Worm (Caenorhabditis elegans): ENCODE results near the gene C55A1.6.
A peak's percentile ranks its signal among the peaks of the same experiment; 100 is the strongest.
"Not testable (repeated sequence)": the region's sequence is repeated elsewhere in the genome, so short reads cannot be mapped to it uniquely, and the experiment has no call there.

C55A1.6 gene

DNA sequence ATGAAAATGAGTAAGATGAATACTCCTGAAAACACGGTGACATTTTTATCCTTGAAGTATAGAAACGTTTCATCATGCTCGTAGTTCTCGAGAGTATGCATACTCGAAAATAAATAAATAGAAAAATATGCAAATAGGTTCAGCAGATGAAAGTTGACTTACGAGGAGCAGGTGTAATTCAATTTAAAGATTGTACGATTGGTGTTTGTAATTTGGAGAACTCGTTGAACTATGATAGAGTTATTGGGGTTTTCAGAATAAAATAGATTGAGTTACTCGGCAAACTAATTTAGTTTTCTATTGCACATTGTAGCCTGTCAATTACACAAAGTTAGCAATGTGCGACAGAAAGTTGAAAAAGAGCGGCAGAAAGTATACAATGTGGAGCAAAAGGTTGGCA is 9.0 kb upstream of the C55A1.6 start, which contains the start of gene srz-44:
TSS of gene srz-44 (minus strand) at position 101 of the 400 bp plus-strand sequence.
- TF ChIP-seq ztf-6 (GFP tag; IDR thresholded peaks at IDR 0.05) (no peak), F37B4.10 (GFP tag; IDR thresholded peaks at IDR 0.05) (no peak), lin-35 (GFP tag; optimal IDR thresholded peaks at IDR 0.05) (no peak), nfyb-1 (GFP tag; IDR thresholded peaks at IDR 0.05) (no peak), hlh-12 (tag; optimal IDR thresholded peaks at IDR 0.05) (no peak), F39B2.1 (GFP tag; IDR thresholded peaks at IDR 0.05) (no peak), K11D2.4 (GFP tag; IDR thresholded peaks at IDR 0.05) (no peak), repo-1 (tag; optimal IDR thresholded peaks at IDR 0.05) (no peak)

DNA sequence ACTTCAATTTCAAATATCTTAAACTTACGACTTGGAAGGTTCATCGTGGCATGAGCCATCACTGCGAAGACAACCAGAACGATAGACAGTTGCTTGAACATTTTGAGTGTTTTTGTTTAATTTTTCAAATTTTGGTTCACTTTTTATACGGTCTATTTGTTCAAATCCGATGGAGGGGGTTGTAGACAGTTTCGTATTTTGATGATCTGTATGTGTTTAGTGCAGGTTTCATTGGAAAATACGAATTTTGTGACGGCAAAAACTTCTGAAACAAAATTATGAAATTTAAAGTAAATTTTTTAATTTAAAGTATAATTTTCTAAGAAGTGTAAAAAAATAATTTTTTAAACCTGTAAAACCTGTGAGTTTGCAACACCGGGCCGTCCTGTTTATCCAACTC is 4.6 kb upstream of the C55A1.6 start, which contains the start of gene C55A1.4:
TSS of gene C55A1.4 (minus strand) at position 101 of the 400 bp plus-strand sequence.
- TF ChIP-seq nfyb-1 (GFP tag; IDR thresholded peaks at IDR 0.05); zfh-2 (GFP tag; conservative IDR thresholded peaks at IDR 0.05); B0336.3 (GFP tag; IDR thresholded peaks at IDR 0.05): not testable (repeated sequence)

DNA sequence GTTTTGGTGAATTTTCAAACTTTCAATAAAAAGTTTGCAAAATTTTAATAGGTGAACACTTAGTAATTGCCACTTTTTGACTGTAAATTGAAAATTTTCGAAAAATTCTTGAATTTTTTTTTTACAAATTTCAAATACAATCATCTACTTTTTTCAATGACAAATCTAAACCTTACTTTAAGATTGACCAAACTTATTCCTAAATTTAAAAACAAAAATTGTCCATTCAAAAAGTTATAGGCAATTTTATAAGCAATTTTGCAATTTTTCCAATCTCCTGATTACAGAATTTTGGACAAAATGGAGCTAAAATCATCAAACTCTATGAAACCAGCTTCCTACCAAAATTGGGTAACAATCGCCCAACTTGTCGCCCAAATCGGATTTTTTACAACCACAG is 3.3 kb upstream of the C55A1.6 start, which contains the start of gene str-23:
TSS of gene str-23 (plus strand) at position 301 of the 400 bp plus-strand sequence.
- no peak for TF ChIP-seq atf-7 (tag; optimal IDR thresholded peaks at IDR 0.05)
- TF ChIP-seq attf-6 (GFP tag; IDR thresholded peaks at IDR 0.05), result no peak
- TF ChIP-seq aptf-2 (GFP tag; conservative IDR thresholded peaks at IDR 0.05), result no peak
- TF ChIP-seq F49E8.2 (tag; optimal IDR thresholded peaks at IDR 0.05; ENCODE audit: insufficient read depth), result no peak
- TF ChIP-seq snpc-1.3 (tag; optimal IDR thresholded peaks at IDR 0.05; ENCODE audit: insufficient read depth), result no peak
- TF ChIP-seq athp-1 (tag; optimal IDR thresholded peaks at IDR 0.05), result no peak
- no peak for TF ChIP-seq hlh-26 (GFP tag; conservative IDR thresholded peaks at IDR 0.05)
- TF ChIP-seq mxl-1 (tag; optimal IDR thresholded peaks at IDR 0.05), result no peak
- no peak for TF ChIP-seq F22D6.2 (tag; optimal IDR thresholded peaks at IDR 0.05)
- no peak for TF ChIP-seq ceh-27 (GFP tag; optimal IDR thresholded peaks at IDR 0.05)
- TF ChIP-seq pbrm-1 (GFP tag; IDR thresholded peaks at IDR 0.05), result no peak
- no peak for TF ChIP-seq cebp-1 (GFP tag; IDR thresholded peaks at IDR 0.05)
- no peak for TF ChIP-seq cebp-1 (tag; optimal IDR thresholded peaks at IDR 0.05)
- no peak for TF ChIP-seq egl-44 (GFP tag; IDR thresholded peaks at IDR 0.05)
- TF ChIP-seq ztf-6 (GFP tag; IDR thresholded peaks at IDR 0.05), result no peak
- no peak for TF ChIP-seq xnd-1 (tag; optimal IDR thresholded peaks at IDR 0.05)
- TF ChIP-seq nfya-2 (GFP tag; IDR thresholded peaks at IDR 0.05), result no peak
- no peak for TF ChIP-seq B0261.1 (tag; optimal IDR thresholded peaks at IDR 0.05)

DNA sequence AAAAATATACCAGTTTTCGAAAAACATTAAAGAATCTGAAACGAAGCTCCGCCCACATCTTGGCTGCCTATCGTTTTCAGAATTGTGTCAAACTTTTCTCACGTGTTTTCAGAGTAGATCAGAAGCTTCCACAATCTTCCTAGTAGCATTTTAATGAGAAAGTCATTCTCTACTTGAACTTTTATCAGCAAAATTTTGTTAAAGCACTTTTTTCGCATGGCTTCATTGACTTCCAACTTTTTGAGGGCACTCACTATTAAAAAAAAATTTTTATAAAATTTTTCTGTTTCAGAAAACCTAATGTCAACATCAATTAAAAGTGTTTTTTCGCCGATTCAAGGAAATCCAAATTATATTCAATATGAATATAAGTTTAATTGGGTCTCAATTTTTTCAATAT is 2.3 kb downstream of the C55A1.6 start, which contains the start of gene sru-42:
TSS of gene sru-42 (plus strand) at position 301 of the 400 bp plus-strand sequence.
- TF ChIP-seq dpff-1 (tag; optimal IDR thresholded peaks at IDR 0.05), result no peak
- no peak for TF ChIP-seq attf-6 (GFP tag; IDR thresholded peaks at IDR 0.05)
- TF ChIP-seq egl-44 (GFP tag; IDR thresholded peaks at IDR 0.05), result no peak
- no peak for TF ChIP-seq snpc-4 (GFP tag; optimal IDR thresholded peaks at IDR 0.05)
- TF ChIP-seq snpc-4 (tag; optimal IDR thresholded peaks at IDR 0.05), result no peak
- TF ChIP-seq madf-3 (GFP tag; IDR thresholded peaks at IDR 0.05), result no peak
- TF ChIP-seq madf-10 (tag; optimal IDR thresholded peaks at IDR 0.05), result no peak
- no peak for TF ChIP-seq let-607 (tag; optimal IDR thresholded peaks at IDR 0.05)

DNA sequence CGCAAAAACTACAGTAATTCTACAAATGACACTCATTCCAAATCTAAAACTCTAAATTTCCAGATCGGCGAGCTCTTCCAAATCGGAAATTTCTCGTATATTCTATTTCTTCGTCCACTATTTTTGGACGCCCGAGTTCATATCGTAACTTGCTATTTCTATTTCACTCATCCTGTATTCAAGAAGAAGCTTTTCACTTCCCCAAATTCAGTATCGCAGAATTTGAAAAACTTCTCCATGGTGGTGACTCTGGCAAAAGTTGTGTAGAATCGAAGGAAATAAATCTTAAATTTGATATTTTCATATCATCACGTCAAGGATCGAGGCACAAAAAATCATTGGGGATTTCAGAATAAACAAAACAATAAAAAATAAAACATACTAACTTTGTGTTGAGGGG is 4.3 kb downstream of the C55A1.6 start:
- no peak for TF ChIP-seq ztf-6 (GFP tag; IDR thresholded peaks at IDR 0.05)
- no peak for TF ChIP-seq nfyb-1 (GFP tag; IDR thresholded peaks at IDR 0.05)
- TF ChIP-seq attf-6 (GFP tag; IDR thresholded peaks at IDR 0.05), result 0 out of 2 replicates have a peak, but pooled peaks have one; percentile 15
- no peak for TF ChIP-seq ztf-3 (GFP tag; optimal IDR thresholded peaks at IDR 0.05)
- peak; percentile 49; the same call in 1 of the 2 replicates for TF ChIP-seq ekl-4 (GFP tag; IDR thresholded peaks at IDR 0.05)
- no peak for TF ChIP-seq cebp-1 (GFP tag; IDR thresholded peaks at IDR 0.05)
- TF ChIP-seq cebp-1 (tag; optimal IDR thresholded peaks at IDR 0.05), result peak; percentile 42
- no peak for TF ChIP-seq C17E4.6 (GFP tag; IDR thresholded peaks at IDR 0.05)
- 0 out of 2 replicates have a peak, but pooled peaks have one; percentile 27 for TF ChIP-seq attf-3 (GFP tag; conservative IDR thresholded peaks at IDR 0.05)

Measured in whole organism, young adult.